Worm (Caenorhabditis elegans) whole organism, young adult: Measurements from ENCODE around the gene F46C5.6.

ENCODE experiments used
- B0336.3 ChIP-seq: fragments of 200-800 bp; sonication (Bioruptor generic); IDR thresholded peaks from 2 replicates; pipeline ENCODE4 v1.3.6; 2022; ENCODE audit warnings: missing genetic modification characterization, missing compliant biosample characterization
- Y79H2A.3 ChIP-seq: fragments of 200-800 bp; sonication (Bioruptor generic); conservative IDR thresholded peaks from 2 replicates; pipeline ENCODE4 v1.3.6; 2022; ENCODE audit warnings: missing genetic modification reagents, missing genetic modification characterization, missing compliant biosample characterization
- akir-1 ChIP-seq: fragments of 200-800 bp; sonication (Bioruptor generic); optimal IDR thresholded peaks from 2 replicates; lab custom pipeline; 2018; ENCODE audit warnings: mild to moderate bottlenecking, missing genetic modification characterization, moderate library complexity, missing compliant biosample characterization
- ama-1 ChIP-seq, 3 experiments: fragments of 150-350 bp in 1 of 3; sonication (generic microtip) in 2 of 3; optimal IDR thresholded peaks; 2 replicates each; lab custom pipeline; 2014 to 2018; ENCODE audit warnings: missing biosample characterization in 2 of 3, missing genetic modification characterization in 2 of 3, missing genetic modification reagents in 2 of 3
- aptf-2 ChIP-seq: fragments of 200-800 bp; sonication (Bioruptor generic); conservative IDR thresholded peaks from 2 replicates; pipeline ENCODE4 v1.3.6; 2022; ENCODE audit warnings: missing genetic modification reagents, missing genetic modification characterization, missing compliant biosample characterization
- athp-1 ChIP-seq: sonication (generic microtip); optimal IDR thresholded peaks from 2 replicates; lab custom pipeline; 2017; ENCODE audit warnings: mild to moderate bottlenecking, missing genetic modification characterization, missing compliant biosample characterization
- attf-5 ChIP-seq: fragments of 200-800 bp; sonication (Bioruptor generic); optimal IDR thresholded peaks from 2 replicates; lab custom pipeline; 2018; ENCODE audit warnings: mild to moderate bottlenecking, missing genetic modification characterization, missing compliant biosample characterization
- bed-2 ChIP-seq: fragments of 200-800 bp; sonication (Bioruptor generic); IDR thresholded peaks from 2 replicates; pipeline ENCODE4 v1.3.6; 2022; ENCODE audit warnings: missing genetic modification reagents, missing genetic modification characterization, missing compliant biosample characterization
- ccch-3 ChIP-seq: fragments of 200-800 bp; sonication (Bioruptor generic); optimal IDR thresholded peaks from 2 replicates; lab custom pipeline; 2018; ENCODE audit warnings: mild to moderate bottlenecking, missing genetic modification characterization, missing compliant biosample characterization
- ceh-58 ChIP-seq: fragments of 200-800 bp; sonication (Bioruptor generic); IDR thresholded peaks from 2 replicates; pipeline ENCODE4 v1.3.6; 2022; ENCODE audit warnings: missing genetic modification characterization, missing compliant biosample characterization
- ceh-79 ChIP-seq: sonication (generic microtip); optimal IDR thresholded peaks from 2 replicates; lab custom pipeline; 2017; ENCODE audit warnings: mild to moderate bottlenecking, missing genetic modification characterization, missing compliant biosample characterization
- egl-44 ChIP-seq: fragments of 200-800 bp; sonication (Bioruptor generic); IDR thresholded peaks from 2 replicates; pipeline ENCODE4 v1.3.6; 2022; ENCODE audit warnings: missing genetic modification reagents, missing genetic modification characterization, missing compliant biosample characterization
- ekl-4 ChIP-seq: fragments of 200-800 bp; sonication (Bioruptor generic); IDR thresholded peaks from 2 replicates; pipeline ENCODE4 v1.3.6; 2022; ENCODE audit warnings: missing genetic modification reagents, missing genetic modification characterization, missing compliant biosample characterization
- ets-4 ChIP-seq: fragments of 200-800 bp; sonication (Bioruptor generic); optimal IDR thresholded peaks from 2 replicates; lab custom pipeline; 2018; ENCODE audit warnings: mild to moderate bottlenecking, missing genetic modification characterization, missing compliant biosample characterization
- hlh-12 ChIP-seq: sonication (generic microtip); optimal IDR thresholded peaks from 2 replicates; lab custom pipeline; 2016; ENCODE audit warnings: missing genetic modification characterization, missing compliant biosample characterization
- hrde-1 ChIP-seq: sonication (generic microtip); optimal IDR thresholded peaks from 2 replicates; lab custom pipeline; 2016; ENCODE audit warnings: missing genetic modification characterization, mild to moderate bottlenecking, missing compliant biosample characterization, moderate library complexity, missing genotype, missing genetic modification reagents, borderline replicate concordance
- let-607 ChIP-seq, 2 experiments: fragments of 200-800 bp in 1 of 2; sonication (Bioruptor generic) in 1 of 2; sonication (generic microtip) in 1 of 2; optimal IDR thresholded peaks; 2 replicates each; lab custom pipeline; 2016 to 2018; ENCODE audit warnings: mild to moderate bottlenecking in 2 of 2, missing compliant biosample characterization in 2 of 2, missing genetic modification characterization in 2 of 2, moderate library complexity in 2 of 2, missing genotype in 1 of 2
- lin-35 ChIP-seq, 3 experiments: fragments of 150-350 bp in 2 of 3; sonication (generic microtip) in 1 of 3; optimal IDR thresholded peaks; 2 replicates each; lab custom pipeline; 2014 to 2018; ENCODE audit warnings: missing biosample characterization in 3 of 3, missing genetic modification characterization in 3 of 3, missing genetic modification reagents in 3 of 3
- lin-40 ChIP-seq: sonication (generic microtip); optimal IDR thresholded peaks from 2 replicates; lab custom pipeline; 2016; ENCODE audit warnings: missing genetic modification characterization, mild to moderate bottlenecking, missing compliant biosample characterization, missing genotype, missing genetic modification reagents
- madf-10 ChIP-seq: sonication (generic microtip); optimal IDR thresholded peaks from 2 replicates; lab custom pipeline; 2016; ENCODE audit warnings: mild to moderate bottlenecking, missing genetic modification characterization, missing compliant biosample characterization
- nhr-179 ChIP-seq: sonication (generic microtip); optimal IDR thresholded peaks from 2 replicates; lab custom pipeline; 2016; ENCODE audit warnings: mild to moderate bottlenecking, missing genetic modification characterization, missing compliant biosample characterization
- nhr-80 ChIP-seq: sonication (generic microtip); optimal IDR thresholded peaks from 2 replicates; lab custom pipeline; 2016; ENCODE audit warnings: missing genetic modification characterization, missing compliant biosample characterization
- pbrm-1 ChIP-seq: fragments of 200-800 bp; sonication (Bioruptor generic); IDR thresholded peaks from 2 replicates; pipeline ENCODE4 v1.3.6; 2022; ENCODE audit warnings: missing genetic modification reagents, missing genetic modification characterization, missing compliant biosample characterization
- snpc-1.1 ChIP-seq: sonication (generic microtip); optimal IDR thresholded peaks from 2 replicates; lab custom pipeline; 2017; ENCODE audit warnings: missing genetic modification characterization, mild to moderate bottlenecking, missing compliant biosample characterization, antibody characterized with exemption, moderate library complexity, missing genotype, missing genetic modification reagents; ENCODE audit not compliant: insufficient read depth
- snpc-1.3 ChIP-seq: sonication (generic microtip); optimal IDR thresholded peaks from 2 replicates; lab custom pipeline; 2017; ENCODE audit warnings: missing genetic modification characterization, mild to moderate bottlenecking, missing compliant biosample characterization, antibody characterized with exemption, moderate library complexity, missing genotype, missing genetic modification reagents; ENCODE audit not compliant: insufficient read depth
- snpc-4 ChIP-seq, 5 experiments: fragments of 150-350 bp in 1 of 5; sonication (generic microtip) in 4 of 5; optimal IDR thresholded peaks; 2 replicates each; lab custom pipeline; 2014 to 2018; ENCODE audit warnings: missing genetic modification characterization in 5 of 5, missing biosample characterization in 3 of 5, antibody characterized with exemption in 2 of 5, mild to moderate bottlenecking in 2 of 5, missing compliant biosample characterization in 2 of 5, missing genotype in 2 of 5, moderate library complexity in 2 of 5, missing genetic modification reagents in 1 of 5
- ztf-26 ChIP-seq: sonication (generic microtip); optimal IDR thresholded peaks from 2 replicates; lab custom pipeline; 2017; ENCODE audit warnings: missing genetic modification characterization, missing compliant biosample characterization
- ztf-28 ChIP-seq: fragments of 200-800 bp; sonication (Bioruptor generic); IDR thresholded peaks from 2 replicates; pipeline ENCODE4 v1.3.6; 2022; ENCODE audit warnings: missing genetic modification reagents, missing genetic modification characterization, missing compliant biosample characterization
- ztf-6 ChIP-seq: fragments of 200-800 bp; sonication (Bioruptor generic); IDR thresholded peaks from 2 replicates; pipeline ENCODE4 v1.3.6; 2022; ENCODE audit warnings: missing genetic modification reagents, missing genetic modification characterization, missing compliant biosample characterization

F46C5.6 gene

ce11 chrII:8812346-8812745, 32.0 kb downstream of the F46C5.6 start:
- TF ChIP-seq B0336.3 (GFP tag; lab: Robert Waterston, UW), result peak; percentile 31; the same call in 1 of the 2 replicates
- TF ChIP-seq ekl-4 (GFP tag; lab: Robert Waterston, UW), result 0 out of 2 replicates have a peak, but pooled peaks have one; percentile 39
- TF ChIP-seq hrde-1, result no peak
- TF ChIP-seq ztf-26 (tag; lab: Kevin White, UChicago), result no peak

- no peak for TF ChIP-seq nhr-179
- peak; percentile 72 for TF ChIP-seq ama-1 (optimal IDR thresholded peaks at IDR 0.05; lab: Kevin White, UChicago)
- no peak for TF ChIP-seq ama-1 (GFP tag; optimal IDR thresholded peaks at IDR 0.05; lab: Kevin White, UChicago)
- no peak for TF ChIP-seq bed-2
- TF ChIP-seq hlh-12 (tag; lab: Kevin White, UChicago), result no peak
- no peak for TF ChIP-seq pbrm-1
- TF ChIP-seq aptf-2 (GFP tag; lab: Robert Waterston, UW), result no peak
Measured at ce11 chrII:8811825-8812224, 32.5 kb downstream of the F46C5.6 start.

- TF ChIP-seq ztf-6 (GFP tag; lab: Robert Waterston, UW) (no peak), ccch-3 (GFP tag; lab: Kevin White, UChicago) (no peak), attf-5 (GFP tag; lab: Kevin White, UChicago) (peak; percentile 38), snpc-1.3 (tag; lab: Kevin White, UChicago) (peak; percentile 8), ceh-79 (tag; lab: Kevin White, UChicago) (no peak), madf-10 (tag; lab: Kevin White, UChicago) (no peak), ztf-28 (GFP tag; lab: Robert Waterston, UW) (no peak), ceh-58 (GFP tag; lab: Robert Waterston, UW) (no peak), athp-1 (tag; lab: Kevin White, UChicago) (no peak), lin-40 (tag; lab: Kevin White, UChicago) (no peak), nhr-179 (no peak), lin-35 (GFP tag; optimal IDR thresholded peaks at IDR 0.05; lab: Kevin White, UChicago) (no peak), Y79H2A.3 (GFP tag; lab: Robert Waterston, UW) (no peak), let-607 (tag; optimal IDR thresholded peaks at IDR 0.05; lab: Kevin White, UChicago) (peak; percentile 4 to 84), snpc-1.1 (tag; lab: Kevin White, UChicago) (no peak), snpc-4 (GFP tag; optimal IDR thresholded peaks at IDR 0.05; lab: Kevin White, UChicago) (no peak), snpc-4 (tag; optimal IDR thresholded peaks at IDR 0.05; lab: Kevin White, UChicago) (no peak), egl-44 (no peak)
Measured at ce11 chrII:8810679-8811413, 33.5 kb downstream of the F46C5.6 start, which contains the start of the genes F46C5.9 and rer-1. TSS of gene F46C5.9 (minus strand) at chrII:8810729. TSS of gene rer-1 (plus strand) at chrII:8811370.

ce11 chrII:8808482-8808881, 35.8 kb downstream of the F46C5.6 start, which contains the start of gene F07H5.10:
TSS of gene F07H5.10 (minus strand) at chrII:8808582.
- TF ChIP-seq akir-1, result no peak

ce11 chrII:8806921-8807320, 37.4 kb downstream of the F46C5.6 start, which contains the start of gene pho-13:
TSS of gene pho-13 (minus strand) at chrII:8807021.
- TF ChIP-seq nhr-80 (peak; percentile 46), ets-4 (GFP tag; lab: Kevin White, UChicago) (no peak)
